Fruit fly (Drosophila melanogaster): ENCODE data around the gene Kul.

The Kul gene

DNA sequence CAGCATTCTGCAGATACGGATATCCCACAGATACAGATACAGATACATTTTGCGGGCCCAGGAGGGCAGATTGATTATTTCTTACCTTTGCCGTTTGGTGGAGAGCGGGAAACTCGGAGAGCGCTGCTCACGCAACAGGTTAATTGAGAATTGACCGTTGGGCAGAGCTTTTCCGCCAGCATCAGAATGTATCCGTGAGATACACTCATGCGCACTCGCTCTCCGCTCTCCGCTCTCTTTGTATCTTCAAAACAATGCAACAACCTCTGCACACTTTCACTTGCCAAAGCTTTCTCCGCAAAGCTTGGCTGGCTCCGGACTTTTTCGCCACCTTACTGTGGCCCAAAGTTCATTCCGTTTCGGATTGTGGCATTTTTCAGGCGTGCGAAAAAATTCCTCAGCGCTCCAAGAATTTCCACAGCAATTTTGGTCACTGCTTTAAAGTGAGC is 43.5 kb upstream of the Kul start, which contains the start of the genes CG7582 and Gycalpha99B (continued):
- TF ChIP-seq CG9609 (GFP tag; optimal IDR thresholded peaks at IDR 0.05): no peak
- no peak for TF ChIP-seq CG6254 (GFP tag; optimal IDR thresholded peaks at IDR 0.05)
- no peak for TF ChIP-seq CG6272 (GFP tag; IDR thresholded peaks at IDR 0.05)
- no peak for TF ChIP-seq ind (GFP tag; optimal IDR thresholded peaks at IDR 0.05)
- TF ChIP-seq CG30020 (tag; optimal IDR thresholded peaks at IDR 0.05): no peak
- no peak for TF ChIP-seq Fer2 (tag; optimal IDR thresholded peaks at IDR 0.05)
- TF ChIP-seq CG9215 (GFP tag; IDR thresholded peaks at IDR 0.05): no peak
- no peak for TF ChIP-seq CG1647 (GFP tag; optimal IDR thresholded peaks at IDR 0.05)
- TF ChIP-seq Trl (optimal IDR thresholded peaks at IDR 0.05): peak; percentile 87 to 89
- no peak for TF ChIP-seq Trl (GFP tag; optimal IDR thresholded peaks at IDR 0.05)
- TF ChIP-seq yki (optimal IDR thresholded peaks at IDR 0.05): peak; percentile 65
- no peak for TF ChIP-seq B-H2 (GFP tag; optimal IDR thresholded peaks at IDR 0.05)
- peak; percentile 31 for TF ChIP-seq CG31365 (tag; optimal IDR thresholded peaks at IDR 0.05)
- TF ChIP-seq Usf (GFP tag; optimal IDR thresholded peaks at IDR 0.05): no peak
- TF ChIP-seq CG12769 (tag; optimal IDR thresholded peaks at IDR 0.05): peak; percentile 41
- TF ChIP-seq Hand (GFP tag; optimal IDR thresholded peaks at IDR 0.05): no peak
- no peak for TF ChIP-seq cad (GFP tag; optimal IDR thresholded peaks at IDR 0.05)
- no peak for TF ChIP-seq CG13894 (tag; optimal IDR thresholded peaks at IDR 0.05)
- peak; percentile 64 for TF ChIP-seq CTCF (GFP tag; optimal IDR thresholded peaks at IDR 0.05)
- no peak for TF ChIP-seq Antp (GFP tag; optimal IDR thresholded peaks at IDR 0.05)
- no peak for TF ChIP-seq CG3281 (GFP tag; optimal IDR thresholded peaks at IDR 0.05)
- no peak for TF ChIP-seq trem (tag; optimal IDR thresholded peaks at IDR 0.05)
- TF ChIP-seq YL-1 (GFP tag; optimal IDR thresholded peaks at IDR 0.05): no peak
- no peak for TF ChIP-seq Ets65A (GFP tag)
- no peak for TF ChIP-seq CG7271 (tag; optimal IDR thresholded peaks at IDR 0.05)
- no peak for TF ChIP-seq CG10654 (GFP tag; optimal IDR thresholded peaks at IDR 0.05)
- TF ChIP-seq pros (GFP tag; optimal IDR thresholded peaks at IDR 0.05): no peak
- no peak for TF ChIP-seq eyg (GFP tag; optimal IDR thresholded peaks at IDR 0.05)
- TF ChIP-seq ara (GFP tag; IDR thresholded peaks at IDR 0.05): no peak
- TF ChIP-seq CG1832 (GFP tag; optimal IDR thresholded peaks at IDR 0.05): no peak
- TF ChIP-seq hkb (optimal IDR thresholded peaks at IDR 0.05): no peak
- TF ChIP-seq hkb (GFP tag; IDR thresholded peaks at IDR 0.05): no peak
- no peak for TF ChIP-seq fd64A (GFP tag; optimal IDR thresholded peaks at IDR 0.05)
- TF ChIP-seq repo (GFP tag; optimal IDR thresholded peaks at IDR 0.05): no peak
- no peak for TF ChIP-seq Lim3 (GFP tag; IDR thresholded peaks at IDR 0.05)
- no peak for TF ChIP-seq sisA (GFP tag; IDR thresholded peaks at IDR 0.05)
- peak; percentile 82 for TF ChIP-seq CG6689 (GFP tag; IDR thresholded peaks at IDR 0.05)
- no peak for TF ChIP-seq nmo (GFP tag; optimal IDR thresholded peaks at IDR 0.05)
- TF ChIP-seq ERR (GFP tag; optimal IDR thresholded peaks at IDR 0.05): no peak
- TF ChIP-seq toy (GFP tag; IDR thresholded peaks at IDR 0.05): no peak
- TF ChIP-seq CG34224 (GFP tag; IDR thresholded peaks at IDR 0.05; ENCODE audit: partially characterized antibody): 0 out of 3 replicates have a peak, but pooled peaks have one; percentile 13
- TF ChIP-seq CG18262 (tag; optimal IDR thresholded peaks at IDR 0.05): no peak
- TF ChIP-seq nom (GFP tag; optimal IDR thresholded peaks at IDR 0.05): peak; percentile 44

DNA sequence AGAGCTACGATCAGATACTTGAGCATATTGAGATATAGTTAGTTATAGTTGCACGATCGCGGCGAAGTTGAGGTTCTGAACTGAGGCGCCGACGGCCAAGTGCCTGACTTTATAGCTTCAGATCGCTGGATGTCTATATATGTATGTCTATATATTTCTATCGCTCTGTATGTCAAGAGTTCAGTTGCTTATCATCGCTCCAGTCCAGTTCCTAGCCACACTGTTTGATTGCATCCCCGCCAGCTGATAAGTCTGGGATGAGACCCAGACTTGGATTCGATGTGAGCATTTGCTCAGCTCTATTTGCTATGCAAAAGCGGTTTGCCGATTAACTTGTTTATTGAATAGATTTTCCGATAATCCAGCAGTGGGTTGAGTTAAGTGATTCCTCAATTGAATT is 38.9 kb upstream of the Kul start:
- TF ChIP-seq CG17912 (GFP tag; optimal IDR thresholded peaks at IDR 0.05): no peak
- TF ChIP-seq CG7786 (GFP tag; optimal IDR thresholded peaks at IDR 0.05): no peak
- TF ChIP-seq Abd-B (GFP tag; optimal IDR thresholded peaks at IDR 0.05): no peak
- no peak for TF ChIP-seq Dll (GFP tag; IDR thresholded peaks at IDR 0.05; ENCODE audit: partially characterized antibody)
- TF ChIP-seq CG34376 (GFP tag; optimal IDR thresholded peaks at IDR 0.05): peak; percentile 59
- TF ChIP-seq twi (tag; optimal IDR thresholded peaks at IDR 0.05): no peak
- peak in 1 of 2 experiments; percentile 6 for TF ChIP-seq Eip74EF (GFP tag; optimal IDR thresholded peaks at IDR 0.05)
- no peak for TF ChIP-seq CG17328 (GFP tag; IDR thresholded peaks at IDR 0.05)
- TF ChIP-seq dysf (GFP tag; IDR thresholded peaks at IDR 0.05): 0 out of 3 replicates have a peak, but pooled peaks have one; percentile 7
- TF ChIP-seq chinmo (GFP tag; IDR thresholded peaks at IDR 0.05; ENCODE audit: partially characterized antibody): 0 out of 4 replicates have a peak, but pooled peaks have one; percentile 60
- peak; percentile 20 for TF ChIP-seq sug (tag; optimal IDR thresholded peaks at IDR 0.05)

All from whole organism, embryonic.